Comparison of ENCODE assay signal across 2 fruit fly cellular contexts in the genomic region with DNA sequence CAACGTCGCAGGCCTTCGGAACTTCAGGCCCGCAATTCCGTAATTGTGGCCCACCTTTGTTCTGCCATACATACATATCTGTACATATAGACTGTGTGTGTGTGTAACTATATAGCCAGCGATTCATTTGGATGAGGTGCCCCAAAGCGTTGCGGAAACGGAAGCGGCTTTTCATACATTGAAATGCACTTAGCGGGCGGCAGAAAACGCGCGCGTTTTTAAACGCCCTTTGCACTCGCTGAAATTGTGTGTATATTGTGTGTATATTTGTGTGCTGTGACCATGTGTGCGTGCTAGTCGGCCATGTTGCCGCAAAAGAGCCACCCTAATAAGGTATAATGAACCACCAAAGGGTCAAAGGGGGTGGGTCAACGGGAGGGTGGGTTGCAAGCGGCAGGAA.
TF ChIP-seq lines count a peak whose summit lies in the region.

No protein-coding gene starts in this region.

- no peak for TF ChIP-seq CTCF in whole organism, embryonic (GFP tag; optimal IDR thresholded peaks at IDR 0.05; lab: Kevin White, UChicago)

TF ChIP-seq in whole organism, embryonic, 481 proteins besides CTCF, POLR2A, EP300 and RAD21:
- TF ChIP-seq sna (GFP tag; IDR thresholded peaks at IDR 0.05; lab: Robert Waterston, UW; ENCODE audit: partially characterized antibody), result no peak
- no peak for TF ChIP-seq CG12299 (tag; optimal IDR thresholded peaks at IDR 0.05; lab: Kevin White, UChicago)
- TF ChIP-seq CG11695 (GFP tag; IDR thresholded peaks at IDR 0.05; lab: Robert Waterston, UW), result no peak
- no peak for TF ChIP-seq CG12155 (GFP tag; optimal IDR thresholded peaks at IDR 0.05; lab: Kevin White, UChicago)
- TF ChIP-seq phol (tag; optimal IDR thresholded peaks at IDR 0.05; lab: Kevin White, UChicago), result peak; percentile 5
- TF ChIP-seq Hey (tag; optimal IDR thresholded peaks at IDR 0.05; lab: Kevin White, UChicago), result no peak
- no peak for TF ChIP-seq Asciz (GFP tag; optimal IDR thresholded peaks at IDR 0.05; lab: Kevin White, UChicago)
- TF ChIP-seq ATbp (GFP tag; optimal IDR thresholded peaks at IDR 0.05; lab: Kevin White, UChicago), result no peak
- no peak for TF ChIP-seq CG31441 (GFP tag; IDR thresholded peaks at IDR 0.05; lab: Robert Waterston, UW)
- peak; percentile 29 for TF ChIP-seq Nf-YC (tag; optimal IDR thresholded peaks at IDR 0.05; lab: Kevin White, UChicago)
- peak; percentile 24 for TF ChIP-seq Nf-YB (GFP tag; optimal IDR thresholded peaks at IDR 0.05; lab: Kevin White, UChicago)
- TF ChIP-seq ash1 (GFP tag; optimal IDR thresholded peaks at IDR 0.05; lab: Kevin White, UChicago), result no peak
- no peak for TF ChIP-seq CG11504 (tag; optimal IDR thresholded peaks at IDR 0.05; lab: Kevin White, UChicago)
- TF ChIP-seq cg (GFP tag; optimal IDR thresholded peaks at IDR 0.05; lab: Kevin White, UChicago), result peak; percentile 41
- peak; percentile 98 for TF ChIP-seq CG8359 (GFP tag; optimal IDR thresholded peaks at IDR 0.05; lab: Kevin White, UChicago; ENCODE audit: borderline replicate concordance)
- TF ChIP-seq Rfx (GFP tag; IDR thresholded peaks at IDR 0.05; lab: Robert Waterston, UW), result no peak
- TF ChIP-seq Gsc (GFP tag; IDR thresholded peaks at IDR 0.05; lab: Robert Waterston, UW), result no peak
- no peak for TF ChIP-seq hb (GFP tag; IDR thresholded peaks at IDR 0.05; lab: Robert Waterston, UW; ENCODE audit: partially characterized antibody)
- TF ChIP-seq tup (GFP tag; optimal IDR thresholded peaks at IDR 0.05; lab: Kevin White, UChicago), result no peak
- peak; percentile 59; the same call in 1 of the 2 replicates for TF ChIP-seq seq (GFP tag; IDR thresholded peaks at IDR 0.05; lab: Robert Waterston, UW)
TF ChIP-seq in whole organism, embryonic: peak in this region for 6.

TF ChIP-seq in whole organism, prepupa, 60 proteins besides CTCF, POLR2A, EP300 and RAD21:
- TF ChIP-seq salr (GFP tag; optimal IDR thresholded peaks at IDR 0.05; lab: Kevin White, UChicago) (no peak), CG6808 (GFP tag; optimal IDR thresholded peaks at IDR 0.05; lab: Kevin White, UChicago) (no peak), svp (GFP tag; lab: Kevin White, UChicago) (peak; percentile 16), dac (GFP tag; optimal IDR thresholded peaks at IDR 0.05; lab: Kevin White, UChicago) (no peak), topi (GFP tag; optimal IDR thresholded peaks at IDR 0.05; lab: Kevin White, UChicago) (no peak), acj6 (GFP tag; optimal IDR thresholded peaks at IDR 0.05; lab: Kevin White, UChicago) (no peak)
